Worm (Caenorhabditis elegans) whole organism, young adult: Measurements from ENCODE around the gene T10G3.3.

ENCODE experiments used
- F10E7.11 ChIP-seq: sonication (generic microtip); optimal IDR thresholded peaks from 2 replicates; lab custom pipeline; 2017; ENCODE audit warnings: mild to moderate bottlenecking, missing genetic modification characterization, moderate library complexity, missing compliant biosample characterization
- F33H1.4 ChIP-seq: fragments of 200-800 bp; sonication (Bioruptor generic); IDR thresholded peaks from 2 replicates; pipeline ENCODE4 v1.3.6; 2022; ENCODE audit warnings: missing genetic modification reagents, missing genetic modification characterization, missing compliant biosample characterization
- F37B4.10 ChIP-seq: fragments of 200-800 bp; sonication (Bioruptor generic); IDR thresholded peaks from 2 replicates; pipeline ENCODE4 v1.3.6; 2022; ENCODE audit warnings: missing genetic modification characterization, missing compliant biosample characterization
- F52B5.7 ChIP-seq: sonication (generic microtip); optimal IDR thresholded peaks from 2 replicates; lab custom pipeline; 2016; ENCODE audit warnings: mild to moderate bottlenecking, missing genetic modification characterization, missing compliant biosample characterization
- F57A8.1 ChIP-seq: fragments of 200-800 bp; sonication (Bioruptor generic); optimal IDR thresholded peaks from 2 replicates; lab custom pipeline; 2018; ENCODE audit warnings: mild to moderate bottlenecking, missing genetic modification characterization, moderate library complexity, missing compliant biosample characterization
- K11D2.4 ChIP-seq: fragments of 200-800 bp; sonication (Bioruptor generic); IDR thresholded peaks from 2 replicates; pipeline ENCODE4 v1.3.6; 2022; ENCODE audit warnings: missing genetic modification reagents, missing genetic modification characterization, missing compliant biosample characterization
- K12H6.12 ChIP-seq: fragments of 200-800 bp; sonication (Bioruptor generic); optimal IDR thresholded peaks from 2 replicates; lab custom pipeline; 2018; ENCODE audit warnings: mild to moderate bottlenecking, missing genetic modification characterization, missing compliant biosample characterization
- T07F8.4 ChIP-seq: sonication (generic microtip); optimal IDR thresholded peaks from 2 replicates; lab custom pipeline; 2016; ENCODE audit warnings: mild to moderate bottlenecking, missing genetic modification characterization, moderate library complexity, missing compliant biosample characterization
- T26A5.8 ChIP-seq: sonication (generic microtip); optimal IDR thresholded peaks from 2 replicates; lab custom pipeline; 2016; ENCODE audit warnings: missing genetic modification characterization, missing compliant biosample characterization
- Y53F4B.3 ChIP-seq: fragments of 200-800 bp; sonication (Bioruptor generic); IDR thresholded peaks from 2 replicates; pipeline ENCODE4 v1.3.6; 2022; ENCODE audit warnings: missing genetic modification reagents, missing genetic modification characterization, missing compliant biosample characterization
- Y79H2A.3 ChIP-seq: fragments of 200-800 bp; sonication (Bioruptor generic); conservative IDR thresholded peaks from 2 replicates; pipeline ENCODE4 v1.3.6; 2022; ENCODE audit warnings: missing genetic modification reagents, missing genetic modification characterization, missing compliant biosample characterization
- ama-1 ChIP-seq, 3 experiments: fragments of 150-350 bp in 1 of 3; sonication (generic microtip) in 2 of 3; optimal IDR thresholded peaks; 2 replicates each; lab custom pipeline; 2014 to 2018; ENCODE audit warnings: missing biosample characterization in 2 of 3, missing genetic modification characterization in 2 of 3, missing genetic modification reagents in 2 of 3
- aptf-3 ChIP-seq: fragments of 200-800 bp; sonication (Bioruptor generic); IDR thresholded peaks from 2 replicates; pipeline ENCODE4 v1.3.6; 2022; ENCODE audit warnings: missing genetic modification characterization, missing compliant biosample characterization
- athp-1 ChIP-seq: sonication (generic microtip); optimal IDR thresholded peaks from 2 replicates; lab custom pipeline; 2017; ENCODE audit warnings: mild to moderate bottlenecking, missing genetic modification characterization, missing compliant biosample characterization
- bed-1 ChIP-seq: fragments of 200-800 bp; sonication (Bioruptor generic); IDR thresholded peaks from 2 replicates; pipeline ENCODE4 v1.3.6; 2022; ENCODE audit warnings: missing genetic modification reagents, missing genetic modification characterization, missing compliant biosample characterization
- ceh-40 ChIP-seq: fragments of 200-800 bp; sonication (Bioruptor generic); IDR thresholded peaks from 2 replicates; pipeline ENCODE4 v1.3.6; 2022; ENCODE audit warnings: missing genetic modification characterization, missing compliant biosample characterization
- ceh-58 ChIP-seq: fragments of 200-800 bp; sonication (Bioruptor generic); IDR thresholded peaks from 2 replicates; pipeline ENCODE4 v1.3.6; 2022; ENCODE audit warnings: missing genetic modification characterization, missing compliant biosample characterization
- ceh-79 ChIP-seq: sonication (generic microtip); optimal IDR thresholded peaks from 2 replicates; lab custom pipeline; 2017; ENCODE audit warnings: mild to moderate bottlenecking, missing genetic modification characterization, missing compliant biosample characterization
- ceh-91 ChIP-seq: fragments of 200-800 bp; sonication (Bioruptor generic); IDR thresholded peaks from 2 replicates; pipeline ENCODE4 v1.3.6; 2022; ENCODE audit warnings: missing genetic modification reagents, missing genetic modification characterization, missing compliant biosample characterization
- chd-7 ChIP-seq: sonication (generic microtip); optimal IDR thresholded peaks from 2 replicates; lab custom pipeline; 2016; ENCODE audit warnings: mild to moderate bottlenecking, missing genetic modification characterization, moderate library complexity, missing compliant biosample characterization
- dox-1 ChIP-seq: fragments of 200-800 bp; sonication (Bioruptor generic); IDR thresholded peaks from 2 replicates; pipeline ENCODE4 v1.3.6; 2022; ENCODE audit warnings: missing genetic modification reagents, missing genetic modification characterization, missing compliant biosample characterization
- dpff-1 ChIP-seq: sonication (generic microtip); optimal IDR thresholded peaks from 2 replicates; lab custom pipeline; 2017; ENCODE audit warnings: mild to moderate bottlenecking, missing genetic modification characterization, missing compliant biosample characterization
- dpl-1 ChIP-seq: fragments of 150-350 bp; optimal IDR thresholded peaks from 2 replicates; lab custom pipeline; 2014; ENCODE audit warnings: missing biosample characterization, missing genetic modification reagents, missing genetic modification characterization
- efl-1 ChIP-seq: fragments of 150-350 bp; optimal IDR thresholded peaks from 2 replicates; lab custom pipeline; 2014; ENCODE audit warnings: missing biosample characterization, missing genetic modification reagents, missing genetic modification characterization
- egl-44 ChIP-seq: fragments of 200-800 bp; sonication (Bioruptor generic); IDR thresholded peaks from 2 replicates; pipeline ENCODE4 v1.3.6; 2022; ENCODE audit warnings: missing genetic modification reagents, missing genetic modification characterization, missing compliant biosample characterization
- ekl-4 ChIP-seq: fragments of 200-800 bp; sonication (Bioruptor generic); IDR thresholded peaks from 2 replicates; pipeline ENCODE4 v1.3.6; 2022; ENCODE audit warnings: missing genetic modification reagents, missing genetic modification characterization, missing compliant biosample characterization
- gei-17 ChIP-seq: fragments of 200-800 bp; sonication (Bioruptor generic); optimal IDR thresholded peaks from 2 replicates; lab custom pipeline; 2018; ENCODE audit warnings: mild to moderate bottlenecking, missing genetic modification characterization, missing compliant biosample characterization
- hlh-12 ChIP-seq: sonication (generic microtip); optimal IDR thresholded peaks from 2 replicates; lab custom pipeline; 2016; ENCODE audit warnings: missing genetic modification characterization, missing compliant biosample characterization
- lin-26 ChIP-seq: fragments of 200-800 bp; sonication (Bioruptor generic); IDR thresholded peaks from 2 replicates; pipeline ENCODE4 v1.3.6; 2022; ENCODE audit warnings: missing genetic modification reagents, missing genetic modification characterization, missing compliant biosample characterization
- lsl-1 ChIP-seq: fragments of 200-800 bp; sonication (Bioruptor generic); optimal IDR thresholded peaks from 2 replicates; lab custom pipeline; 2018; ENCODE audit warnings: mild to moderate bottlenecking, missing genetic modification characterization, moderate library complexity, missing compliant biosample characterization
- mcd-1 ChIP-seq: fragments of 200-800 bp; sonication (Bioruptor generic); IDR thresholded peaks from 2 replicates; pipeline ENCODE4 v1.3.6; 2022; ENCODE audit warnings: missing genetic modification reagents, missing genetic modification characterization, missing compliant biosample characterization
- mel-28 ChIP-seq: sonication (generic microtip); optimal IDR thresholded peaks from 2 replicates; lab custom pipeline; 2016; ENCODE audit warnings: borderline replicate concordance, mild to moderate bottlenecking, missing genetic modification characterization, missing compliant biosample characterization
- mes-4 ChIP-seq: sonication (generic microtip); optimal IDR thresholded peaks from 2 replicates; lab custom pipeline; 2016; ENCODE audit warnings: missing genotype, missing genetic modification characterization, missing compliant biosample characterization
- nhr-179 ChIP-seq: sonication (generic microtip); optimal IDR thresholded peaks from 2 replicates; lab custom pipeline; 2016; ENCODE audit warnings: mild to moderate bottlenecking, missing genetic modification characterization, missing compliant biosample characterization
- nhr-90 ChIP-seq: sonication (generic microtip); optimal IDR thresholded peaks from 2 replicates; lab custom pipeline; 2016; ENCODE audit warnings: missing genotype, mild to moderate bottlenecking, missing genetic modification characterization, missing compliant biosample characterization
- pbrm-1 ChIP-seq: fragments of 200-800 bp; sonication (Bioruptor generic); IDR thresholded peaks from 2 replicates; pipeline ENCODE4 v1.3.6; 2022; ENCODE audit warnings: missing genetic modification reagents, missing genetic modification characterization, missing compliant biosample characterization
- repo-1 ChIP-seq: sonication (generic microtip); optimal IDR thresholded peaks from 2 replicates; lab custom pipeline; 2017; ENCODE audit warnings: mild to moderate bottlenecking, missing genetic modification characterization, missing compliant biosample characterization
- sea-2 ChIP-seq: fragments of 200-800 bp; sonication (Bioruptor generic); IDR thresholded peaks from 2 replicates; pipeline ENCODE4 v1.3.6; 2022; ENCODE audit warnings: missing genetic modification characterization, missing compliant biosample characterization
- snpc-1.1 ChIP-seq: sonication (generic microtip); optimal IDR thresholded peaks from 2 replicates; lab custom pipeline; 2017; ENCODE audit warnings: missing genetic modification characterization, mild to moderate bottlenecking, missing compliant biosample characterization, antibody characterized with exemption, moderate library complexity, missing genotype, missing genetic modification reagents; ENCODE audit not compliant: insufficient read depth
- snpc-3.4 ChIP-seq: sonication (generic microtip); optimal IDR thresholded peaks from 2 replicates; lab custom pipeline; 2017; ENCODE audit warnings: missing genetic modification characterization, mild to moderate bottlenecking, missing compliant biosample characterization, antibody characterized with exemption, moderate library complexity, missing genotype, missing genetic modification reagents
- snpc-4 ChIP-seq, 5 experiments: fragments of 150-350 bp in 1 of 5; sonication (generic microtip) in 4 of 5; optimal IDR thresholded peaks; 2 replicates each; lab custom pipeline; 2014 to 2018; ENCODE audit warnings: missing genetic modification characterization in 5 of 5, missing biosample characterization in 3 of 5, antibody characterized with exemption in 2 of 5, mild to moderate bottlenecking in 2 of 5, missing compliant biosample characterization in 2 of 5, missing genotype in 2 of 5, moderate library complexity in 2 of 5, missing genetic modification reagents in 1 of 5
- somi-1 ChIP-seq: fragments of 200-800 bp; sonication (Bioruptor generic); optimal IDR thresholded peaks from 2 replicates; lab custom pipeline; 2018; ENCODE audit warnings: mild to moderate bottlenecking, missing genetic modification characterization, missing compliant biosample characterization
- sptf-2 ChIP-seq: fragments of 200-800 bp; sonication (Bioruptor generic); optimal IDR thresholded peaks from 2 replicates; lab custom pipeline; 2018; ENCODE audit warnings: mild to moderate bottlenecking, missing genetic modification characterization, missing compliant biosample characterization
- unc-130 ChIP-seq: sonication (generic microtip); optimal IDR thresholded peaks from 2 replicates; lab custom pipeline; 2016; ENCODE audit warnings: missing genetic modification reagents, missing genetic modification characterization, missing compliant biosample characterization
- unc-62 ChIP-seq: fragments of 150-350 bp; optimal IDR thresholded peaks from 2 replicates; lab custom pipeline; 2014; ENCODE audit warnings: missing biosample characterization, missing genetic modification reagents, missing genetic modification characterization
- zim-3 ChIP-seq: sonication (generic microtip); optimal IDR thresholded peaks from 2 replicates; lab custom pipeline; 2017; ENCODE audit warnings: mild to moderate bottlenecking, missing genetic modification characterization, moderate library complexity, missing compliant biosample characterization
- ztf-18 ChIP-seq: sonication (generic microtip); optimal IDR thresholded peaks from 2 replicates; lab custom pipeline; 2016; ENCODE audit warnings: missing genotype, mild to moderate bottlenecking, missing genetic modification characterization, missing compliant biosample characterization
- ztf-25 ChIP-seq: fragments of 200-800 bp; sonication (Bioruptor generic); IDR thresholded peaks from 2 replicates; pipeline ENCODE4 v1.3.6; 2022; ENCODE audit warnings: missing genetic modification reagents, missing genetic modification characterization, missing compliant biosample characterization
- ztf-28 ChIP-seq: fragments of 200-800 bp; sonication (Bioruptor generic); IDR thresholded peaks from 2 replicates; pipeline ENCODE4 v1.3.6; 2022; ENCODE audit warnings: missing genetic modification reagents, missing genetic modification characterization, missing compliant biosample characterization

Gene T10G3.3

DNA sequence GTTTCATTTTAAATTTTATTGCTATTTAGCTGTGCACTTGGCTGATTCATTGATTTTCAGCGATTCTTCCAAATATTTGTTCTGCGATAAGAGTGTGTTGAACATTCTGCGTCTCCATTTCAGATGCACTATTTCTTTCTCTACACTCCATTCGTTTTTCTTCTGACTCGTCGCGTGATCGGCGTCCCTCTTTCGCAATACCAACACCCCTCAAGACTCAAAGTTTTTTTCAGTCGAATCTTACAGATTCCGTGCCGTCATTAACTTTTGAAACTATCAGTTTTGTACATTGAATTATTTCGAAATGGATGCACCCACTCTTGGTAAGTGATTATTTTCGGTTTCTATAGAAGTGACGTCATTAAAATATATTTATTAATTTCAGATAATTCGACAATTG, 27.0 kb downstream of the T10G3.3 start, which contains the start of gene frm-10 (continued):
- TF ChIP-seq zim-3 (no peak), ceh-40 (no peak), nhr-90 (tag; lab: Kevin White, UChicago) (peak; percentile 45), F10E7.11 (no peak), snpc-4 (GFP tag; optimal IDR thresholded peaks at IDR 0.05; lab: Kevin White, UChicago) (no peak), snpc-4 (tag; optimal IDR thresholded peaks at IDR 0.05; lab: Kevin White, UChicago) (peak in 2 of 4 experiments; percentile 45 to 59), aptf-3 (GFP tag; lab: Robert Waterston, UW) (no peak), bed-1 (GFP tag; lab: Robert Waterston, UW) (no peak), mel-28 (no peak), dox-1 (GFP tag; lab: Robert Waterston, UW) (peak; percentile 84; the same call in 1 of the 2 replicates), efl-1 (GFP tag; lab: Kevin White, UChicago) (no peak), F33H1.4 (GFP tag; lab: Robert Waterston, UW) (no peak), sea-2 (no peak), ceh-58 (GFP tag; lab: Robert Waterston, UW) (no peak), snpc-1.1 (tag; lab: Kevin White, UChicago) (no peak), dpl-1 (GFP tag; lab: Kevin White, UChicago) (no peak), athp-1 (tag; lab: Kevin White, UChicago) (no peak), F52B5.7 (tag; lab: Kevin White, UChicago) (no peak), ztf-28 (no peak), pbrm-1 (peak; percentile 58; the same call in 1 of the 2 replicates), egl-44 (GFP tag; lab: Robert Waterston, UW) (peak; percentile 68; the same call in 1 of the 2 replicates), hlh-12 (tag; lab: Kevin White, UChicago) (no peak), ama-1 (optimal IDR thresholded peaks at IDR 0.05; lab: Kevin White, UChicago) (no peak), ama-1 (GFP tag; optimal IDR thresholded peaks at IDR 0.05; lab: Kevin White, UChicago) (no peak), T07F8.4 (tag; lab: Kevin White, UChicago) (no peak), ekl-4 (GFP tag; lab: Robert Waterston, UW) (no peak), K12H6.12 (tag; lab: Kevin White, UChicago) (no peak), T26A5.8 (no peak), lin-26 (no peak), snpc-3.4 (tag; lab: Kevin White, UChicago) (no peak), Y79H2A.3 (GFP tag; lab: Robert Waterston, UW) (no peak), sptf-2 (GFP tag; lab: Kevin White, UChicago) (no peak), ztf-18 (peak; percentile 39), F37B4.10 (GFP tag; lab: Robert Waterston, UW) (no peak), dpff-1 (no peak), gei-17 (GFP tag; lab: Kevin White, UChicago) (no peak), lsl-1 (no peak), ceh-79 (no peak), Y53F4B.3 (no peak), repo-1 (tag; lab: Kevin White, UChicago) (no peak), ceh-91 (GFP tag; lab: Robert Waterston, UW) (no peak), mcd-1 (GFP tag; lab: Robert Waterston, UW) (no peak; the same call in 1 of the 2 replicates), unc-130 (no peak), K11D2.4 (GFP tag; lab: Robert Waterston, UW) (peak; percentile 34; the same call in 1 of the 2 replicates), mes-4 (tag; lab: Kevin White, UChicago) (no peak), F57A8.1 (no peak), nhr-179 (tag; lab: Kevin White, UChicago) (no peak), chd-7 (no peak), ztf-25 (GFP tag; lab: Robert Waterston, UW) (no peak), somi-1 (GFP tag; lab: Kevin White, UChicago) (no peak), unc-62 (GFP tag; lab: Kevin White, UChicago) (peak; percentile 54)
